Worm (Caenorhabditis elegans) whole organism, L3 larva: ENCODE measurements around the gene C46E10.8.

Experiments
- R02D3.7 ChIP-seq: fragments of 150-350 bp; optimal IDR thresholded peaks from 2 replicates; lab custom pipeline; 2014; ENCODE audit warnings: missing biosample characterization, missing genetic modification characterization
- ceh-82 ChIP-seq: fragments of 150-350 bp; optimal IDR thresholded peaks from 2 replicates; lab custom pipeline; 2014; ENCODE audit warnings: missing biosample characterization, missing genetic modification characterization
- mdl-1 ChIP-seq: fragments of 150-350 bp; optimal IDR thresholded peaks from 2 replicates; lab custom pipeline; 2014; ENCODE audit warnings: missing biosample characterization, missing genetic modification characterization
- nhr-43 ChIP-seq: sonication (generic microtip); optimal IDR thresholded peaks from 2 replicates; lab custom pipeline; 2016; ENCODE audit warnings: mild to moderate bottlenecking, missing genetic modification characterization, missing compliant biosample characterization; ENCODE audit not compliant: poor library complexity, severe bottlenecking
- unc-62 ChIP-seq: fragments of 150-350 bp; sonication (generic microtip); optimal IDR thresholded peaks from 4 replicates; lab custom pipeline; 2014; ENCODE audit warnings: missing biosample characterization, missing genetic modification reagents, missing genetic modification characterization
- ztf-11 ChIP-seq: fragments of 150-350 bp; optimal IDR thresholded peaks from 2 replicates; lab custom pipeline; 2014; ENCODE audit warnings: missing biosample characterization, missing genetic modification characterization

DNA sequence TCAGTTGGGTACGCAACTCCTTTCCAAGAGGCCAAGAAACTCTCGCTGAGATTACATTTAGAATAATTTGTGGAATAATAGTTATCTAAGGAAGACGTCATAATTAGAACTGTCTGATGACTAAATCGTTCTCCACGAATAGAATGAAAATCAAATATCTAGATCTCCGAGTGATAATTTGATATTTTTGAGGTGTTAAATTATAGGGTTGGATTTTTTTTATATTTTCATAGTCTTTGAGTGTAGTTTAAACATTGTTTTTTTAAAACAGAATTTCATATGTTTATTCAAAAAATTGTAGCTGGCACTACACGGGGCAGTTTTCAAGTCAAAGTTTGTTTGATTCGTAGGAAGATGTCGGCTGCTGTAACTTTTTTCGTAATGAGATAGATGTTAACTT is 11.4 kb downstream of the C46E10.8 start, which contains the start of gene srh-99:
- no peak for TF ChIP-seq unc-62
- TF ChIP-seq ceh-82 (tag; lab: Kevin White, UChicago), result no peak
- TF ChIP-seq R02D3.7 (tag; lab: Kevin White, UChicago), result no peak
- no peak for TF ChIP-seq nhr-43 (tag; lab: Kevin White, UChicago)
- no peak for TF ChIP-seq mdl-1 (tag; lab: Kevin White, UChicago)
- no peak for TF ChIP-seq ztf-11 (tag; lab: Kevin White, UChicago)
